Fruit fly (Drosophila melanogaster) whole organism, prepupa: ENCODE data around the gene CG32264.

Experiments used
- CG10669 ChIP-seq: fragments of 200-800 bp; sonication (Bioruptor generic); optimal IDR thresholded peaks from 3 replicates; lab custom pipeline; 2018; ENCODE audit warnings: missing biosample characterization, mild to moderate bottlenecking, missing genetic modification characterization, moderate library complexity
- CG11294 ChIP-seq: fragments of 200-800 bp; sonication (Bioruptor generic); IDR thresholded peaks from 2 replicates; pipeline ENCODE4 v1.3.6; 2022; ENCODE audit warnings: missing biosample characterization, missing genetic modification characterization
- CG11902 ChIP-seq: fragments of 200-800 bp; sonication (Bioruptor generic); optimal IDR thresholded peaks from 3 replicates; lab custom pipeline; 2016; ENCODE audit warnings: missing biosample characterization, missing genetic modification characterization
- CG1621 ChIP-seq: fragments of 200-800 bp; sonication (Bioruptor generic); optimal IDR thresholded peaks from 3 replicates; lab custom pipeline; 2018; ENCODE audit warnings: missing biosample characterization, mild to moderate bottlenecking, missing genetic modification characterization
- CG16779 ChIP-seq: fragments of 200-800 bp; sonication (Bioruptor generic); optimal IDR thresholded peaks from 3 replicates; lab custom pipeline; 2017; ENCODE audit warnings: missing biosample characterization, mild to moderate bottlenecking, missing genetic modification characterization
- CG31627 ChIP-seq: fragments of 200-800 bp; sonication (Bioruptor generic); optimal IDR thresholded peaks from 3 replicates; lab custom pipeline; 2016; ENCODE audit warnings: missing biosample characterization, missing genetic modification characterization
- CG32006 ChIP-seq: fragments of 200-800 bp; sonication (Bioruptor generic); optimal IDR thresholded peaks from 3 replicates; lab custom pipeline; 2017; ENCODE audit warnings: missing biosample characterization, mild to moderate bottlenecking, missing genetic modification characterization
- CG3919 ChIP-seq: fragments of 200-800 bp; sonication (Bioruptor generic); optimal IDR thresholded peaks from 3 replicates; lab custom pipeline; 2016; ENCODE audit warnings: missing biosample characterization, missing genetic modification characterization
- CG4318 ChIP-seq: fragments of 200-800 bp; sonication (Bioruptor generic); optimal IDR thresholded peaks from 3 replicates; lab custom pipeline; 2017; ENCODE audit warnings: missing biosample characterization, mild to moderate bottlenecking, missing genetic modification characterization
- CG6163 ChIP-seq: fragments of 200-800 bp; sonication (Bioruptor generic); IDR thresholded peaks from 3 replicates; pipeline ENCODE4 v1.3.6; 2022; ENCODE audit warnings: missing biosample characterization, missing genetic modification characterization
- CG6276 ChIP-seq: fragments of 200-800 bp; sonication (Bioruptor generic); optimal IDR thresholded peaks from 2 replicates; lab custom pipeline; 2017; ENCODE audit warnings: missing biosample characterization, mild to moderate bottlenecking, missing genetic modification characterization
- CG6792 ChIP-seq: fragments of 200-800 bp; sonication (Bioruptor generic); optimal IDR thresholded peaks from 3 replicates; lab custom pipeline; 2016; ENCODE audit warnings: missing biosample characterization, missing genetic modification characterization
- CG6808 ChIP-seq: fragments of 200-800 bp; sonication (Bioruptor generic); optimal IDR thresholded peaks from 3 replicates; lab custom pipeline; 2017; ENCODE audit warnings: missing biosample characterization, missing genetic modification characterization, mild to moderate bottlenecking, moderate library complexity, missing genetic modification reagents
- CG6854 ChIP-seq: fragments of 200-800 bp; sonication (Bioruptor generic); optimal IDR thresholded peaks from 2 replicates; lab custom pipeline; 2017; ENCODE audit warnings: missing biosample characterization, mild to moderate bottlenecking, missing genetic modification characterization
- CG7368 ChIP-seq: fragments of 200-800 bp; sonication (Bioruptor generic); optimal IDR thresholded peaks from 3 replicates; lab custom pipeline; 2016; ENCODE audit warnings: missing biosample characterization, missing genetic modification characterization
- CG8119 ChIP-seq: fragments of 200-800 bp; sonication (Bioruptor generic); IDR thresholded peaks from 3 replicates; pipeline ENCODE4 v1.3.6; 2022; ENCODE audit warnings: missing biosample characterization, missing genetic modification characterization
- CG8319 ChIP-seq: fragments of 200-800 bp; sonication (Bioruptor generic); optimal IDR thresholded peaks from 3 replicates; lab custom pipeline; 2016; ENCODE audit warnings: missing biosample characterization, missing genetic modification characterization
- CG9139 ChIP-seq: fragments of 200-800 bp; sonication (Bioruptor generic); optimal IDR thresholded peaks from 3 replicates; lab custom pipeline; 2017; ENCODE audit warnings: missing biosample characterization, mild to moderate bottlenecking, missing genetic modification characterization
- Eip75B ChIP-seq: fragments of 200-800 bp; sonication (Bioruptor generic); optimal IDR thresholded peaks from 3 replicates; lab custom pipeline; 2016; ENCODE audit warnings: missing biosample characterization, missing genetic modification characterization
- Eip78C ChIP-seq: fragments of 200-800 bp; sonication (Bioruptor generic); peaks from one replicate; lab custom pipeline; 2016; ENCODE audit warnings: missing biosample characterization, missing genetic modification characterization
- Ets21C ChIP-seq: fragments of 200-800 bp; sonication (Bioruptor generic); optimal IDR thresholded peaks from 3 replicates; lab custom pipeline; 2016; ENCODE audit warnings: missing biosample characterization, missing genetic modification characterization
- Ets96B ChIP-seq: fragments of 200-800 bp; optimal IDR thresholded peaks from 2 replicates; lab custom pipeline; 2019; ENCODE audit warnings: missing biosample characterization, mild to moderate bottlenecking, missing genetic modification characterization, moderate library complexity
- Gug ChIP-seq: fragments of 200-800 bp; sonication (Bioruptor generic); IDR thresholded peaks from 2 replicates; pipeline ENCODE4 v1.3.6; 2022; ENCODE audit warnings: missing biosample characterization, missing genetic modification characterization
- Hr38 ChIP-seq: sonication (Bioruptor generic); optimal IDR thresholded peaks from 2 replicates; lab custom pipeline; 2016; ENCODE audit warnings: missing biosample characterization, missing genetic modification characterization
- Hr39 ChIP-seq: fragments of 200-800 bp; sonication (Bioruptor generic); optimal IDR thresholded peaks from 2 replicates; lab custom pipeline; 2016; ENCODE audit warnings: missing biosample characterization, missing genetic modification characterization
- Hr4 ChIP-seq: fragments of 200-800 bp; sonication (Bioruptor generic); optimal IDR thresholded peaks from 3 replicates; lab custom pipeline; 2016; ENCODE audit warnings: missing biosample characterization, missing genetic modification characterization
- Lpt ChIP-seq: fragments of 200-800 bp; sonication (Bioruptor generic); optimal IDR thresholded peaks from 3 replicates; lab custom pipeline; 2016; ENCODE audit warnings: missing biosample characterization, missing genetic modification characterization
- Met ChIP-seq: fragments of 200-800 bp; sonication (Bioruptor generic); optimal IDR thresholded peaks from 3 replicates; lab custom pipeline; 2016; ENCODE audit warnings: missing biosample characterization, missing genetic modification characterization
- OdsH ChIP-seq: fragments of 200-800 bp; sonication (Bioruptor generic); optimal IDR thresholded peaks from 3 replicates; lab custom pipeline; 2016; ENCODE audit warnings: missing biosample characterization, missing genetic modification characterization
- Smox ChIP-seq: fragments of 200-800 bp; sonication (Bioruptor generic); optimal IDR thresholded peaks from 3 replicates; lab custom pipeline; 2016; ENCODE audit warnings: missing biosample characterization, missing genetic modification characterization
- Sox102F ChIP-seq: fragments of 200-800 bp; sonication (Bioruptor generic); optimal IDR thresholded peaks from 2 replicates; lab custom pipeline; 2016; ENCODE audit warnings: missing biosample characterization, mild to moderate bottlenecking, missing genetic modification characterization
- Sox15 ChIP-seq: fragments of 200-800 bp; sonication (Bioruptor generic); optimal IDR thresholded peaks from 3 replicates; lab custom pipeline; 2016; ENCODE audit warnings: missing biosample characterization, missing genetic modification characterization
- achi ChIP-seq: fragments of 200-800 bp; sonication (Bioruptor generic); optimal IDR thresholded peaks from 3 replicates; lab custom pipeline; 2016; ENCODE audit warnings: missing biosample characterization, missing genetic modification characterization
- acj6 ChIP-seq: fragments of 200-800 bp; sonication (Bioruptor generic); optimal IDR thresholded peaks from 3 replicates; lab custom pipeline; 2016; ENCODE audit warnings: missing biosample characterization, missing genetic modification characterization
- cyc ChIP-seq: fragments of 200-800 bp; sonication (Bioruptor generic); optimal IDR thresholded peaks from 3 replicates; lab custom pipeline; 2016; ENCODE audit warnings: missing biosample characterization, missing genetic modification characterization
- dac ChIP-seq: fragments of 200-800 bp; sonication (Bioruptor generic); optimal IDR thresholded peaks from 2 replicates; lab custom pipeline; 2017; ENCODE audit warnings: missing biosample characterization, mild to moderate bottlenecking, missing genetic modification characterization
- dsx ChIP-seq: fragments of 200-800 bp; optimal IDR thresholded peaks from 3 replicates; lab custom pipeline; 2019; ENCODE audit warnings: missing biosample characterization, mild to moderate bottlenecking, missing genetic modification characterization, moderate library complexity; ENCODE audit not compliant: poor library complexity, severe bottlenecking
- eg ChIP-seq: fragments of 200-800 bp; sonication (Bioruptor generic); IDR thresholded peaks from 3 replicates; pipeline ENCODE4 v1.3.6; 2022; ENCODE audit warnings: missing biosample characterization, missing genetic modification characterization
- esn ChIP-seq: fragments of 200-800 bp; sonication (Bioruptor generic); optimal IDR thresholded peaks from 2 replicates; lab custom pipeline; 2016; ENCODE audit warnings: missing biosample characterization, mild to moderate bottlenecking, missing genetic modification characterization, moderate library complexity
- fd59A ChIP-seq: fragments of 200-800 bp; sonication (Bioruptor generic); optimal IDR thresholded peaks from 2 replicates; lab custom pipeline; 2017; ENCODE audit warnings: missing biosample characterization, mild to moderate bottlenecking, missing genetic modification characterization, missing genetic modification reagents
- fd85E ChIP-seq: fragments of 200-800 bp; sonication (Bioruptor generic); optimal IDR thresholded peaks from 3 replicates; lab custom pipeline; 2016; ENCODE audit warnings: missing biosample characterization, missing genetic modification characterization
- fkh ChIP-seq: fragments of 200-800 bp; sonication (Bioruptor generic); optimal IDR thresholded peaks from 3 replicates; lab custom pipeline; 2017; ENCODE audit warnings: missing biosample characterization, mild to moderate bottlenecking, missing genetic modification characterization, moderate library complexity
- lz ChIP-seq: fragments of 200-800 bp; sonication (Bioruptor generic); optimal IDR thresholded peaks from 3 replicates; lab custom pipeline; 2016; ENCODE audit warnings: missing biosample characterization, missing genetic modification characterization
- net ChIP-seq: fragments of 200-800 bp; sonication (Bioruptor generic); optimal IDR thresholded peaks from 3 replicates; lab custom pipeline; 2016; ENCODE audit warnings: missing biosample characterization, missing genetic modification characterization
- pdm3 ChIP-seq: fragments of 200-800 bp; sonication (Bioruptor generic); optimal IDR thresholded peaks from 3 replicates; lab custom pipeline; 2016; ENCODE audit warnings: missing biosample characterization, missing genetic modification characterization
- salr ChIP-seq, 2 experiments: fragments of 200-800 bp; sonication (Bioruptor generic); optimal IDR thresholded peaks; 3 replicates each; lab custom pipeline; 2016 to 2018; ENCODE audit warnings: missing biosample characterization in 2 of 2, missing genetic modification characterization in 2 of 2, mild to moderate bottlenecking in 1 of 2
- svp ChIP-seq: fragments of 200-800 bp; sonication (Bioruptor generic); peaks from one replicate; lab custom pipeline; 2016; ENCODE audit warnings: missing biosample characterization, missing genetic modification characterization
- vri ChIP-seq: fragments of 200-800 bp; sonication (Bioruptor generic); optimal IDR thresholded peaks from 3 replicates; lab custom pipeline; 2016; ENCODE audit warnings: missing biosample characterization, mild to moderate bottlenecking, missing genetic modification characterization

CG32264 gene

DNA sequence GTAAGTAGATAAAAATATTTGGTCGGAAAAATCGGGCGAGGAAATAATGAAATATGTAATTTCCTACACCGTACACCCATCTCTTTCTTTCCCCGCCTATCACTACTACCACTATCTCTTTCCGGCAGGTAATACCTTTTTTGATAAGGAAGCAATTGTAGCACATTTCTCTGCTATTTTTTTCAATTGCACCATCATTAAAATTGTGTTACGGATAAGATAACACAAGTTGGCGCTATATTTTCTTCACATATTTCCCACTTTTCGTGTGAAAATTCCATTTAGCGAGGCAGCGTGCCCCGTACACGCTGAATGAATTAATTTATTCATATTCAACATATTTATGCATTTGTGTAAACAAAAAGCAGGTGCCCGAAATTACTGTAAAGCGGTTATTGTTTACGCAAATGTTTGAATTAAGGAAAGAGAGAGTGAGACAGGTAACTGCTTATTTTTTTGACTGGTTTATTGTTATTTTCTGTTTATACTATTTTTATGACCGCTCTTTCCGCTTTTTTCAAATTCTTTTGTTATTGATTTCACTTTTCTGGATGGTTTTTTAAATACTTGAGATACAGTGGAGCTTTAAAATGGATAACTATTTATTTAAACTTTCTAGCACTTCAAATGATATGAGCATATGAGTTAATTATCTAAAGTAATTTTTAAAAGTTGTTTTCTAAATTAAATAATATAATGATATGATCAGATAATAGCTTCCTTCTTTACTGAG is 19.7 kb downstream of the CG32264 start (continued):
- TF ChIP-seq lz, result peak; percentile 7
- TF ChIP-seq Ets96B, result no peak
- TF ChIP-seq CG9139, result no peak
- no peak for TF ChIP-seq CG8319
- TF ChIP-seq Sox102F (GFP tag; lab: Kevin White, UChicago), result no peak
- TF ChIP-seq CG8119 (GFP tag; lab: Robert Waterston, UW), result peak; percentile 51; the same call in 2 of the 3 replicates
- peak; percentile 22 for TF ChIP-seq CG4318 (GFP tag; lab: Kevin White, UChicago)
- no peak for TF ChIP-seq dac (GFP tag; lab: Kevin White, UChicago)
- no peak for TF ChIP-seq Eip75B (GFP tag; lab: Kevin White, UChicago)
- TF ChIP-seq, all 60 proteins: peak for 28

- TF ChIP-seq CG32006 (GFP tag; lab: Kevin White, UChicago) (peak; percentile 36), Met (GFP tag; lab: Kevin White, UChicago) (peak; percentile 57), svp (GFP tag; lab: Kevin White, UChicago) (no peak), Ets21C (GFP tag; lab: Kevin White, UChicago) (peak; percentile 66), Eip78C (GFP tag; lab: Kevin White, UChicago) (peak; percentile 77), CG10669 (no peak), CG11902 (no peak), fd85E (GFP tag; lab: Kevin White, UChicago) (no peak), Ets96B (no peak), CG11294 (no peak), fd59A (GFP tag; lab: Kevin White, UChicago) (peak; percentile 14), CG16779 (tag; lab: Kevin White, UChicago) (no peak), CG6792 (GFP tag; lab: Kevin White, UChicago) (peak; percentile 41), pdm3 (GFP tag; lab: Kevin White, UChicago) (peak; percentile 36), lz (peak; percentile 42), Eip75B (GFP tag; lab: Kevin White, UChicago) (peak; percentile 38), Lpt (no peak), Sox102F (GFP tag; lab: Kevin White, UChicago) (peak; percentile 27), CG8319 (peak; percentile 21), CG9139 (no peak), esn (GFP tag; lab: Kevin White, UChicago) (peak; percentile 23), dac (GFP tag; lab: Kevin White, UChicago) (no peak), CG1621 (no peak), CG3919 (GFP tag; lab: Kevin White, UChicago) (no peak), Gug (GFP tag; lab: Robert Waterston, UW) (no peak), OdsH (GFP tag; lab: Kevin White, UChicago) (peak; percentile 47), CG6808 (GFP tag; lab: Kevin White, UChicago) (no peak), CG7368 (GFP tag; lab: Kevin White, UChicago) (peak; percentile 1), dsx (GFP tag; lab: Kevin White, UChicago) (no peak), CG8119 (GFP tag; lab: Robert Waterston, UW) (no peak), Hr39 (GFP tag; lab: Kevin White, UChicago) (peak; percentile 71), CG6163 (GFP tag; lab: Robert Waterston, UW) (peak; percentile 40), Hr38 (GFP tag; lab: Kevin White, UChicago) (no peak), acj6 (GFP tag; lab: Kevin White, UChicago) (peak; percentile 38), CG4318 (GFP tag; lab: Kevin White, UChicago) (peak; percentile 58), Sox15 (GFP tag; lab: Kevin White, UChicago) (peak; percentile 25), fkh (no peak), CG31627 (GFP tag; lab: Kevin White, UChicago) (peak; percentile 69), achi (GFP tag; lab: Kevin White, UChicago) (peak; percentile 42), cyc (GFP tag; lab: Kevin White, UChicago) (peak; percentile 54), CG6276 (GFP tag; lab: Kevin White, UChicago) (no peak), CG6854 (GFP tag; lab: Kevin White, UChicago) (no peak), net (GFP tag; lab: Kevin White, UChicago) (no peak), salr (GFP tag; optimal IDR thresholded peaks at IDR 0.05; lab: Kevin White, UChicago) (no peak), Smox (GFP tag; lab: Kevin White, UChicago) (peak; percentile 36), vri (no peak), eg (peak; percentile 27; the same call in 1 of the 3 replicates), Hr4 (GFP tag; lab: Kevin White, UChicago) (peak; percentile 8)
Observed at dm6 chr3L:3785688-3786087, 20.6 kb downstream of the CG32264 start.
